Fruit fly (Drosophila melanogaster) whole organism, larva: Measurements from ENCODE around the gene CG9270.

Experiments used
- noc ChIP-seq: fragments of 200-800 bp; sonication (Bioruptor generic); optimal IDR thresholded peaks from 3 replicates; lab custom pipeline; 2019; ENCODE audit warnings: missing biosample characterization, mild to moderate bottlenecking, missing genetic modification characterization, moderate library complexity

CG9270 gene

DNA sequence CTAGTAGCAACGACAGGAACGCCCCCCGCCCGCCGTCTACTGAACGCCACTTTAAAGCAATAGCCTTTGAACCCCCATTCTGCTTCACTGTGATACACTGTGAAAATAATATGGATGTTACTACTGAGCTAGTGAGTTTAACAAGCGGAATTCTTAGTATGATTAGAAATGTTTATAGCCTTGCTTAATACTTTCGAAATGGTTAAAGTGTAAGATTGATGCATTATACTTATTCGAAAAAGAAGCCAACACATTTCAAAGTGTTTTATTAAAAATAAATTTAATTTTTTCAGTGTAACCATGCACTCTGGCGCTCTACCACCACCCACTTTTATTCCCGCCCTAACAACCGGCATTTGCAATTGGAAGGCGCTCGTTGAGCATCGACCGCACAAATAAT, 10.4 kb upstream of the CG9270 start:
- TF ChIP-seq noc (tag; lab: Kevin White, UChicago): no peak

DNA sequence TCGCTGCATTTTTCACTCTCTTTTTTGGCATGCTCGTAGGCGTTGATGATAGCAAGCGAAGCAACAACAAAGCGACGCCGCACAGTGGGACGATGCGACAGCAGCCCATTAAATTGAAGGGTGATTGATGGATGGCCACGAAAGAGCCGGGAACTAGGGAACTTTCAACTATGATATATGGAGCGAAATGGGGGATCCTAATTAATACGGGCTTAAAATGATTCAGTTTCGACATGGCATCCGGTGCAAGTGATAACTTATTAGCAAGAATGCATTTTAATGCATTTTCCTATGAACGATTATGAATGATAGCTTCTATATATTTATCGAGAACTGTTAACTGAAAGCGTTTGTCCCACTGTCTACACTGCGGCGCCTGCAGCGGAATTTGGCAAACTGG, 9.2 kb upstream of the CG9270 start:
- no peak for TF ChIP-seq noc (tag; lab: Kevin White, UChicago)

- no peak for TF ChIP-seq noc (tag; lab: Kevin White, UChicago)
Measured at dm6 chr2L:20942206-20942863, 8.4 kb upstream of the CG9270 start.

dm6 chr2L:20940738-20941137, 6.8 kb upstream of the CG9270 start:
- TF ChIP-seq noc (tag; lab: Kevin White, UChicago): no peak

dm6 chr2L:20939632-20940031, 5.7 kb upstream of the CG9270 start:
- no peak for TF ChIP-seq noc (tag; lab: Kevin White, UChicago)

dm6 chr2L:20937395-20937794, 3.5 kb upstream of the CG9270 start:
- TF ChIP-seq noc (tag; lab: Kevin White, UChicago): no peak

DNA sequence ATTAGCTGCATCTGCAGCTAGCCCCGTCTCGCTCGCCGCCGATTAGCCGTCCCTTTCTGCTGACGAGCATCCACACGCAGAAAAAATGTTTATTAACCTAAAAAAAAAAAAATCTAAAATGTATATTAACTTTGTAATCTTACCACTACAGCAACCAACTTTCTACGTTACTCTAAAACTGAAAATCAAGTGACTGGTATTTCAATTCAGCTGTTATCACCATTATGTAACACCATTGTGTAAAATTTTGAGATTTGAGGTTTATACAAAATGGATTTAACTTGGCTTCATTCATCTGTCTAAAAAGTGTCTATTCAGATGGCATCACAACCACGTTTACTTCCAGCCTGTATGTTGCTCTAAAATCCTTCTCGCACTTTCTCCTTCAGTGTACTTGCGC, 2.5 kb upstream of the CG9270 start:
- TF ChIP-seq noc (tag; lab: Kevin White, UChicago): no peak

DNA sequence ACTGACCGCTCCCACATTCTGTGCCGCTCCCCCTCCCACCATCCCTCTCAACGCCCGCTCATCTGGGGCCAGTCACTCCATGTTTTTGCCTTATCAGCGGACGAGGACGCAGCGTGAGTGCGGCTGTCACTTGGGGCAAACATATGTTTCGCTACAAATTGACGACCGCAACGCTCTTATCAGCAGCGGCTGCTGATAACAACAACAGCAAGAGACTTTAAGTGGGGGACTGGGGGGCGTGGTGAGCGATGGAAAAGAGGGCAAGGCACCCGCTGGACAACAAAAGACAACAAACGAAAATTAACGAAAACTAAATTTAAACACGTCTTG, 2.1 kb upstream of the CG9270 start:
- peak; percentile 4 for TF ChIP-seq noc (tag; lab: Kevin White, UChicago)

dm6 chr2L:20935338-20936060, 1.6 kb upstream of the CG9270 start:
- TF ChIP-seq noc (tag; lab: Kevin White, UChicago): no peak

DNA sequence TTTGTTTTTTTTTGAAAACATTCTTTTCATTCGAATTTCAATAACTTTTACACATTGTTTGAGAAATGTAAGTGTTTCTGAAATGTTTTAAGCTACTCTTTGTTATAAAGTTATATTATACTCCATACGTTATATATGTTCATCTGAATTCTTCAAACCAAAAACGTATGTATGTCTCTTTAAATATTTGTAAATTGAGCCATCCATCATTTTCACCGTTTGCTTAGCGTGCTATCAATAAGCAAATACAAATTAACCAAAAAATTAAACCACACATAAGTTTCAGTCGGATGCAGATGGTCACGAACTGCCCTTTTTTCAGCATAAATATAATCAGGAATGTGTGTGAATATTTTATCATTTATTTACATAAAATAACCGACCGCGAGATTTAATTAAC, 765 bp upstream of the CG9270 start:
- TF ChIP-seq noc (tag; lab: Kevin White, UChicago): no peak

- TF ChIP-seq noc (tag; lab: Kevin White, UChicago): no peak
Measured at dm6 chr2L:20927653-20928052, 6.3 kb downstream of the CG9270 start, which contains the start of gene Nthl1. TSS of gene Nthl1 (minus strand) at chr2L:20927860.

- TF ChIP-seq noc (tag; lab: Kevin White, UChicago): no peak
Measured at dm6 chr2L:20925975-20926374, 7.9 kb downstream of the CG9270 start, which contains the start of gene RPA2. TSS of gene RPA2 (minus strand) at chr2L:20926147.

DNA sequence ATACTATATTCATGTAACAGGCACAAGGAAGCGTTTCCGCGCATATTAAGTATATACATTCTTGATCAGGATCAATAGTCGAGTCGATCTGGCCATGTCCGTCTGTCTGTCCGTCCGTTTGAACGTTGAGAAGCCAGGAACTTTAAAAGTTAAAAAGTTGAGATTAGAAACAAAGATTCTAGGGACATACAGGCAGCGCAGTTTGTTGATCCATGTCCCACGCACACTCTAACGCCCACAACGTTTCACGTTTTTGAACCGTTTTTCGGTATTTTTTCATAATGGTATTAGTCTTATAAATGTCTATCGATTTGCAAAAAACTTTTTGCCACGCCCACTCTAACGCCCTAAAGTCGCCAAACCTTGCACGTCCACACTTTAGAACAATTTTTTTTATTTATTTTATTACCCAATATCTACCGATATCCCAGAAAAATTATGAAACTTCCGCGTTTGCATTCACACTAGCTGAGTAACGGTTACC, 10.8 kb downstream of the CG9270 start:
- no peak for TF ChIP-seq noc (tag; lab: Kevin White, UChicago)

- TF ChIP-seq noc (tag; lab: Kevin White, UChicago): peak; percentile 84
Measured at dm6 chr2L:20922196-20923087, 11.5 kb downstream of the CG9270 start, which contains the start of gene Mtp. TSS of gene Mtp (minus strand) at chr2L:20922876.

DNA sequence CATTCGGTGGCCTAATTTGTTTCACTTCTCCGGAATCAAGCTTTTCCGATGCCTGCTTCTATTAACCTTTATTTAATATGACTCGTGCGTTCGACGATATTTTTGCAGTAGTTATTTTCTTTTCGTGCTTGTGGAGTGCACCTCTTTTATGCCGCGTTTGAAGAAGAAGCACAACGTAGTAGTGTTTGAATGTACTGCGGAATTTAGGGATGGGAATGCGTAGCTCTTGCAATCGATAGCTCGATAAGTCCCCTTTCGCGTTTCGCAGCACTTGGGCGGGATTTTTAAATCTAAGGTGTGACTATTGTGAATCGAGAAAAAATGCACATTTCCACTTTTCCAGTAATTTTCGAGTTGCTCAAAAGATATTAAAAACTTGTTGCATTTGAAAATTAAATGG, 15.2 kb downstream of the CG9270 start, which contains the start of the genes CG43739 and sky:
Gene CG43739, minus strand, starts transcription at position 199 of the 400 bp plus-strand sequence.
Gene sky, minus strand, starts transcription at position 199 of the 400 bp plus-strand sequence.
- TF ChIP-seq noc (tag; lab: Kevin White, UChicago): peak; percentile 0
